Worm (Caenorhabditis elegans) whole organism, L3 larva: Measurements from ENCODE around the gene pdzd-8.

Experiments
- ceh-16 ChIP-seq: sonication (generic microtip); optimal IDR thresholded peaks from 2 replicates; lab custom pipeline; 2017; ENCODE audit warnings: missing biosample characterization, missing genetic modification characterization
- ceh-82 ChIP-seq: fragments of 150-350 bp; optimal IDR thresholded peaks from 2 replicates; lab custom pipeline; 2014; ENCODE audit warnings: missing biosample characterization, missing genetic modification characterization
- fkh-10 ChIP-seq: sonication (generic microtip); optimal IDR thresholded peaks from 2 replicates; lab custom pipeline; 2017; ENCODE audit warnings: missing biosample characterization, missing genetic modification reagents, missing genetic modification characterization
- nhr-28 ChIP-seq: fragments of 150-350 bp; optimal IDR thresholded peaks from 2 replicates; lab custom pipeline; 2014; ENCODE audit warnings: missing biosample characterization, missing genetic modification characterization
- tbx-2 ChIP-seq: sonication (generic microtip); optimal IDR thresholded peaks from 2 replicates; lab custom pipeline; 2016; ENCODE audit warnings: mild to moderate bottlenecking, missing genetic modification characterization, missing compliant biosample characterization
- unc-62 ChIP-seq: fragments of 150-350 bp; sonication (generic microtip); optimal IDR thresholded peaks from 4 replicates; lab custom pipeline; 2014; ENCODE audit warnings: missing biosample characterization, missing genetic modification reagents, missing genetic modification characterization

ce11 chrIV:8979695-8980094 is 4.4 kb downstream of the pdzd-8 start, which contains the start of gene col-119:
- TF ChIP-seq ceh-16 (tag; lab: Kevin White, UChicago) (no peak), fkh-10 (GFP tag; lab: Kevin White, UChicago) (no peak), unc-62 (GFP tag; lab: Kevin White, UChicago) (no peak), ceh-82 (tag; lab: Kevin White, UChicago) (no peak), nhr-28 (tag; lab: Kevin White, UChicago) (no peak), tbx-2 (no peak)
